Fruit fly (Drosophila melanogaster) whole organism, embryonic: ENCODE data around the gene ninaC.

Experiments used
- Aef1 ChIP-seq: fragments of 200-800 bp; sonication (Bioruptor generic); IDR thresholded peaks from 3 replicates; pipeline ENCODE4 v1.3.6; 2022; ENCODE audit warnings: missing biosample characterization, missing genetic modification characterization
- Atf-2 ChIP-seq: fragments of 200-800 bp; sonication (Bioruptor generic); optimal IDR thresholded peaks from 2 replicates; lab custom pipeline; 2016; ENCODE audit warnings: missing biosample characterization, missing genetic modification characterization
- Awh ChIP-seq: fragments of 200-800 bp; sonication (Bioruptor generic); IDR thresholded peaks from 2 replicates; pipeline ENCODE4, ENCODE4 v1.3.6; 2022; ENCODE audit warnings: missing biosample characterization, missing genetic modification characterization
- CG1024 ChIP-seq: fragments of 200-800 bp; sonication (Bioruptor generic); IDR thresholded peaks from 2 replicates; pipeline ENCODE4 v1.3.6; 2022; ENCODE audit warnings: missing biosample characterization, missing genetic modification characterization
- CG10267 ChIP-seq: fragments of 200-800 bp; sonication (Bioruptor generic); optimal IDR thresholded peaks from 2 replicates; lab custom pipeline; 2018; ENCODE audit warnings: missing biosample characterization, mild to moderate bottlenecking, missing genetic modification characterization, moderate library complexity
- CG12219 ChIP-seq: fragments of 200-800 bp; sonication (Bioruptor generic); optimal IDR thresholded peaks from 3 replicates; lab custom pipeline; 2018; ENCODE audit warnings: missing biosample characterization, mild to moderate bottlenecking, missing genetic modification characterization
- CG12744 ChIP-seq: fragments of 200-800 bp; sonication (Bioruptor generic); optimal IDR thresholded peaks from 2 replicates; lab custom pipeline; 2016; ENCODE audit warnings: missing biosample characterization, missing genetic modification characterization
- CG13287 ChIP-seq: fragments of 200-800 bp; sonication (Bioruptor generic); IDR thresholded peaks from 2 replicates; pipeline ENCODE4 v1.3.6; 2022; ENCODE audit warnings: missing biosample characterization, missing genetic modification characterization; ENCODE audit not compliant: partially characterized antibody
- CG14667 ChIP-seq: fragments of 200-800 bp; sonication (Bioruptor generic); IDR thresholded peaks from 2 replicates; pipeline ENCODE4 v1.3.6; 2022; ENCODE audit warnings: missing biosample characterization, missing genetic modification characterization
- CG15269 ChIP-seq: fragments of 200-800 bp; sonication (Bioruptor generic); optimal IDR thresholded peaks from 2 replicates; lab custom pipeline; 2018; ENCODE audit warnings: missing biosample characterization, mild to moderate bottlenecking, missing genetic modification characterization, moderate library complexity
- CG17361 ChIP-seq: fragments of 200-800 bp; sonication (Bioruptor generic); IDR thresholded peaks from 3 replicates; pipeline ENCODE4 v1.3.6; 2022; ENCODE audit warnings: missing biosample characterization, missing genetic modification characterization
- CG17829 ChIP-seq: fragments of 200-800 bp; optimal IDR thresholded peaks from 2 replicates; lab custom pipeline; 2019; ENCODE audit warnings: missing biosample characterization, mild to moderate bottlenecking, missing genetic modification characterization, moderate library complexity
- CG30020 ChIP-seq: fragments of 200-800 bp; optimal IDR thresholded peaks from 2 replicates; lab custom pipeline; 2019; ENCODE audit warnings: missing biosample characterization, mild to moderate bottlenecking, missing genetic modification characterization, moderate library complexity
- CG3407 ChIP-seq: fragments of 200-800 bp; sonication (Bioruptor generic); optimal IDR thresholded peaks from 2 replicates; lab custom pipeline; 2018; ENCODE audit warnings: missing biosample characterization, mild to moderate bottlenecking, missing genetic modification characterization
- CG34224 ChIP-seq: fragments of 200-800 bp; sonication (Bioruptor generic); IDR thresholded peaks from 3 replicates; pipeline ENCODE4 v1.3.6; 2022; ENCODE audit warnings: missing biosample characterization, missing genetic modification characterization; ENCODE audit not compliant: partially characterized antibody
- CG34376 ChIP-seq: fragments of 200-800 bp; sonication (Bioruptor generic); optimal IDR thresholded peaks from 2 replicates; lab custom pipeline; 2018; ENCODE audit warnings: missing biosample characterization, mild to moderate bottlenecking, missing genetic modification characterization
- CG3726 ChIP-seq: fragments of 200-800 bp; sonication (Bioruptor generic); IDR thresholded peaks from 3 replicates; pipeline ENCODE4, ENCODE4 v1.3.6; 2022; ENCODE audit warnings: missing biosample characterization, missing genetic modification characterization
- CG3847 ChIP-seq: fragments of 200-800 bp; sonication (Bioruptor generic); IDR thresholded peaks from 2 replicates; pipeline ENCODE4 v1.3.6; 2022; ENCODE audit warnings: missing biosample characterization, missing genetic modification characterization
- CG6654 ChIP-seq: fragments of 200-800 bp; sonication (Bioruptor generic); optimal IDR thresholded peaks from 2 replicates; lab custom pipeline; 2017; ENCODE audit warnings: missing biosample characterization, mild to moderate bottlenecking, missing genetic modification characterization
- CG7271 ChIP-seq: fragments of 200-800 bp; sonication (Bioruptor generic); optimal IDR thresholded peaks from 2 replicates; lab custom pipeline; 2018; ENCODE audit warnings: missing biosample characterization, mild to moderate bottlenecking, missing genetic modification characterization, moderate library complexity
- CG8089 ChIP-seq: fragments of 200-800 bp; sonication (Bioruptor generic); optimal IDR thresholded peaks from 3 replicates; lab custom pipeline; 2016; ENCODE audit warnings: missing biosample characterization, missing genetic modification characterization
- CG8281 ChIP-seq: fragments of 200-800 bp; sonication (Bioruptor generic); optimal IDR thresholded peaks from 2 replicates; lab custom pipeline; 2018; ENCODE audit warnings: missing biosample characterization, mild to moderate bottlenecking, missing genetic modification characterization, moderate library complexity
- CG8924 ChIP-seq: fragments of 200-800 bp; optimal IDR thresholded peaks from 3 replicates; lab custom pipeline; 2019; ENCODE audit warnings: missing biosample characterization, mild to moderate bottlenecking, missing genetic modification characterization, moderate library complexity
- D19B ChIP-seq: fragments of 200-800 bp; sonication (Bioruptor generic); optimal IDR thresholded peaks from 2 replicates; lab custom pipeline; 2017; ENCODE audit warnings: missing biosample characterization, mild to moderate bottlenecking, missing genetic modification characterization
- Dip3 ChIP-seq: fragments of 200-800 bp; sonication (Bioruptor generic); optimal IDR thresholded peaks from 3 replicates; lab custom pipeline; 2016; ENCODE audit warnings: missing biosample characterization, missing genetic modification characterization
- Eip74EF ChIP-seq, 2 experiments: fragments of 200-800 bp in 1 of 2; fragments of >200 bp in 1 of 2; sonication (Bioruptor generic) in 1 of 2; optimal IDR thresholded peaks; 2 replicates each; lab custom pipeline; 2017 to 2019; ENCODE audit warnings: missing biosample characterization in 2 of 2, missing genetic modification characterization in 2 of 2, mild to moderate bottlenecking in 1 of 2, moderate library complexity in 1 of 2
- HLH4C ChIP-seq: fragments of 200-800 bp; sonication (Bioruptor generic); IDR thresholded peaks from 3 replicates; pipeline ENCODE4 v1.3.6; 2022; ENCODE audit warnings: missing biosample characterization, missing genetic modification characterization; ENCODE audit not compliant: partially characterized antibody
- Hr39 ChIP-seq: fragments of >200 bp; optimal IDR thresholded peaks from 2 replicates; lab custom pipeline; 2017
- Optix ChIP-seq: fragments of 200-800 bp; sonication (Bioruptor generic); IDR thresholded peaks from 3 replicates; pipeline ENCODE4 v1.3.6; 2022; ENCODE audit warnings: missing biosample characterization, missing genetic modification characterization
- Side ChIP-seq: fragments of 200-800 bp; sonication (Bioruptor generic); optimal IDR thresholded peaks from 2 replicates; lab custom pipeline; 2016; ENCODE audit warnings: missing biosample characterization, missing genetic modification characterization
- Sox100B ChIP-seq: fragments of 200-800 bp; sonication (Bioruptor generic); optimal IDR thresholded peaks from 3 replicates; lab custom pipeline; 2018; ENCODE audit warnings: missing biosample characterization, mild to moderate bottlenecking, missing genetic modification characterization
- Ssrp ChIP-seq: fragments of 200-800 bp; sonication (Bioruptor generic); optimal IDR thresholded peaks from 2 replicates; lab custom pipeline; 2018; ENCODE audit warnings: missing biosample characterization, mild to moderate bottlenecking, missing genetic modification characterization, moderate library complexity
- YL-1 ChIP-seq: fragments of 200-800 bp; sonication (Bioruptor generic); optimal IDR thresholded peaks from 3 replicates; lab custom pipeline; 2017; ENCODE audit warnings: missing biosample characterization, mild to moderate bottlenecking, missing genetic modification characterization
- ac ChIP-seq: fragments of 200-800 bp; sonication (Bioruptor generic); optimal IDR thresholded peaks from 3 replicates; lab custom pipeline; 2017; ENCODE audit warnings: missing biosample characterization, mild to moderate bottlenecking, missing genetic modification characterization
- dati ChIP-seq: fragments of 200-800 bp; sonication (Bioruptor generic); IDR thresholded peaks from 2 replicates; pipeline ENCODE4 v1.3.6; 2022; ENCODE audit warnings: missing biosample characterization, missing genetic modification characterization
- emc ChIP-seq: fragments of 200-800 bp; sonication (Bioruptor generic); optimal IDR thresholded peaks from 2 replicates; lab custom pipeline; 2016; ENCODE audit warnings: missing biosample characterization, missing genetic modification characterization
- fd3F ChIP-seq: fragments of 200-800 bp; sonication (Bioruptor generic); optimal IDR thresholded peaks from 2 replicates; lab custom pipeline; 2018; ENCODE audit warnings: missing biosample characterization, mild to moderate bottlenecking, missing genetic modification characterization, moderate library complexity
- ftz-f1 ChIP-seq: fragments of 200-800 bp; sonication (Bioruptor generic); optimal IDR thresholded peaks from 2 replicates; lab custom pipeline; 2016; ENCODE audit warnings: missing biosample characterization, missing genetic modification characterization
- knrl ChIP-seq: fragments of 200-800 bp; sonication (Bioruptor generic); IDR thresholded peaks from 3 replicates; pipeline ENCODE4 v1.3.6; 2022; ENCODE audit warnings: missing biosample characterization, missing genetic modification characterization; ENCODE audit not compliant: partially characterized antibody
- otp ChIP-seq: fragments of 200-800 bp; sonication (Bioruptor generic); IDR thresholded peaks from 3 replicates; pipeline ENCODE4, ENCODE4 v1.3.6; 2022; ENCODE audit warnings: missing biosample characterization, missing genetic modification characterization
- pho ChIP-seq: fragments of 200-800 bp; sonication (Bioruptor generic); optimal IDR thresholded peaks from 2 replicates; lab custom pipeline; 2016; ENCODE audit warnings: missing biosample characterization, missing genetic modification characterization
- psq ChIP-seq: fragments of 200-800 bp; sonication (Bioruptor generic); optimal IDR thresholded peaks from 2 replicates; lab custom pipeline; 2017; ENCODE audit warnings: missing biosample characterization, missing genetic modification characterization
- sd ChIP-seq: fragments of 200-800 bp; sonication (Bioruptor generic); optimal IDR thresholded peaks from 3 replicates; lab custom pipeline; 2018; ENCODE audit warnings: missing biosample characterization, mild to moderate bottlenecking, missing genetic modification characterization, moderate library complexity
- sens ChIP-seq: fragments of 200-800 bp; sonication (Bioruptor generic); peaks from one replicate; lab custom pipeline; 2016; ENCODE audit warnings: missing biosample characterization, missing genetic modification characterization
- sim ChIP-seq: fragments of 200-800 bp; sonication (Bioruptor generic); IDR thresholded peaks from 2 replicates; pipeline ENCODE4 v1.3.6; 2022; ENCODE audit warnings: missing biosample characterization, missing genetic modification characterization
- tin ChIP-seq: fragments of 200-800 bp; sonication (Bioruptor generic); optimal IDR thresholded peaks from 3 replicates; lab custom pipeline; 2016; ENCODE audit warnings: missing biosample characterization, missing genetic modification characterization
- unc-4 ChIP-seq: fragments of 200-800 bp; sonication (Bioruptor generic); IDR thresholded peaks from 2 replicates; pipeline ENCODE4 v1.3.6; 2022; ENCODE audit warnings: missing biosample characterization, missing genetic modification characterization; ENCODE audit not compliant: partially characterized antibody
- zen ChIP-seq: fragments of 200-800 bp; sonication (Bioruptor generic); optimal IDR thresholded peaks from 3 replicates; lab custom pipeline; 2018; ENCODE audit warnings: missing biosample characterization, mild to moderate bottlenecking, missing genetic modification characterization, moderate library complexity

Gene ninaC

DNA sequence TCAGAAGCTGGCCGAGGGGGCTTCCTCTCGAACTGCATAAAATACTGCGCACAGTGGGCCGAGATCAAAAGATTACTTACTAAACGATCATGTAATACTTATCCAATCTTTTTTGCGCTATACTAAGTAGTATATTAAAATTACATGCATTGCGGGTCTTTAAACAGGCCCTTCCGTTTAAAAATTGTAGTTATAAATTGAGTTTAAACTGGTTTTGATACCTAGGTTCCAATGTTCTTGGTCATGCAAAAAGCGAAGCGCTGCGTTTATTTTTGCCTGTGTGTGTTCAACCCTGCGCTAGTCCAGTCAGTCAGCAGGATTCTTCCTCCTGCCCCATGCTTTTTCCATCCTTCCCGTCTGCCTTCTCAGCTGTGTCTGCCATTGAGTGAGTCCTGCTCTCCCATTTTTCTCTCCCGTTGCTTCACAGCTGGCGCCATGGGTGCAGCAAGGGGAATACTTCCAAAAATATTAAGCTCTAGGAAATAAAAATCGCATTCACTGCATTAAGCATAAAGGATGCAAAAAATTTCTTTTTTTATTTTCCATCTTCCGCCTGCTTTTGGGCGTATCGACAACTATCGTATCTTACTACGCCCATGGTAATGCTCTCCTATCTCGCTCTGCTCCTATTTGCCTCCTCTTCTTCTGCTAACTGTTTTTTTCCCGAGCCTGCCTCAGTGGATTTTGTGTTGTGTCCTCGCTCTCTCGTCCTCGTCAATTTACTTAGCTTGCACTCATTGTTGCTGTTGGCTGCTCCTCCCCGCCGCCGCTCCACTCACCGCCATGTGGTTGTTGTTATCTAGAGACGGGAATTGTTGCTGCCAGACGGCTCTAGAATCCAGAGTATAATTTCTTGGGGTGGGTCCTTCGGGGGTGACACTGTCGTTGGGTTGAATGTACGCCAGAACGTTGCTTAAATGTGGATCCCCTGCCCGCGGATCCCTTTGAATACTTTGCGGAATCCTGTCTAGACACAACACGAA, 43.1 kb downstream of the ninaC start (continued):
- TF ChIP-seq HLH4C (GFP tag; lab: Robert Waterston, UW) = no peak
- TF ChIP-seq emc (GFP tag; lab: Kevin White, UChicago) = peak; percentile 45
- peak; percentile 68 for TF ChIP-seq pho
- no peak for TF ChIP-seq Sox100B (GFP tag; lab: Kevin White, UChicago)
- TF ChIP-seq Awh (GFP tag; lab: Robert Waterston, UW) = 0 out of 2 replicates have a peak, but pooled peaks have one; percentile 21
- no peak for TF ChIP-seq CG12744 (GFP tag; lab: Kevin White, UChicago)
- TF ChIP-seq Aef1 = peak; percentile 54; the same call in 2 of the 3 replicates
- TF ChIP-seq CG1024 (GFP tag; lab: Robert Waterston, UW) = no peak
- TF ChIP-seq tin (GFP tag; lab: Kevin White, UChicago) = peak; percentile 36
- TF ChIP-seq Ssrp (tag; lab: Kevin White, UChicago) = no peak
- TF ChIP-seq Atf-2 (GFP tag; lab: Kevin White, UChicago) = peak; percentile 41
- no peak for TF ChIP-seq CG3407 (GFP tag; lab: Kevin White, UChicago)
- TF ChIP-seq CG8924 = peak; percentile 52
- peak; percentile 47; the same call in 1 of the 3 replicates for TF ChIP-seq CG17361 (GFP tag; lab: Robert Waterston, UW)
- no peak for TF ChIP-seq ac (GFP tag; lab: Kevin White, UChicago)
- peak; percentile 60 for TF ChIP-seq CG14667 (GFP tag; lab: Robert Waterston, UW)
- no peak for TF ChIP-seq CG6654 (GFP tag; lab: Kevin White, UChicago)
- TF ChIP-seq CG10267 = peak; percentile 15
- TF ChIP-seq CG8089 (GFP tag; lab: Kevin White, UChicago) = peak; percentile 42
- peak; percentile 44; the same call in 1 of the 2 replicates for TF ChIP-seq dati
- no peak; the same call in 2 of the 3 replicates for TF ChIP-seq Optix (GFP tag; lab: Robert Waterston, UW)
- TF ChIP-seq CG12219 (GFP tag; lab: Kevin White, UChicago) = peak; percentile 30
- TF ChIP-seq CG34376 = no peak
- TF ChIP-seq sim (GFP tag; lab: Robert Waterston, UW) = no peak
- TF ChIP-seq zen (tag; lab: Kevin White, UChicago) = no peak
- peak; percentile 62; the same call in 1 of the 2 replicates for TF ChIP-seq CG3847 (GFP tag; lab: Robert Waterston, UW)
- no peak for TF ChIP-seq ftz-f1 (GFP tag; lab: Kevin White, UChicago)
- TF ChIP-seq otp (GFP tag; lab: Robert Waterston, UW) = no peak
- no peak for TF ChIP-seq unc-4 (GFP tag; lab: Robert Waterston, UW)
- no peak for TF ChIP-seq CG8281 (tag; lab: Kevin White, UChicago)
- no peak for TF ChIP-seq sd (tag; lab: Kevin White, UChicago)
- TF ChIP-seq psq = no peak
- no peak for TF ChIP-seq YL-1 (GFP tag; lab: Kevin White, UChicago)
- TF ChIP-seq CG34224 (GFP tag; lab: Robert Waterston, UW) = no peak
- no peak for TF ChIP-seq Eip74EF (GFP tag; optimal IDR thresholded peaks at IDR 0.05; lab: Kevin White, UChicago)
- no peak for TF ChIP-seq CG17829 (tag; lab: Kevin White, UChicago)
- no peak for TF ChIP-seq CG3726 (GFP tag; lab: Robert Waterston, UW)
- TF ChIP-seq CG30020 (tag; lab: Kevin White, UChicago) = no peak
- peak; percentile 69 for TF ChIP-seq CG15269
- peak; percentile 48 for TF ChIP-seq Dip3
- peak; percentile 55 for TF ChIP-seq fd3F (GFP tag; lab: Kevin White, UChicago)
- TF ChIP-seq D19B (GFP tag; lab: Kevin White, UChicago) = peak; percentile 54
- TF ChIP-seq knrl (GFP tag; lab: Robert Waterston, UW) = no peak
- TF ChIP-seq Side (GFP tag; lab: Kevin White, UChicago) = peak; percentile 62
- TF ChIP-seq CG7271 (tag; lab: Kevin White, UChicago) = no peak
- TF ChIP-seq Hr39 (lab: Kevin White, UChicago) = no peak
- no peak for TF ChIP-seq CG13287
- peak; percentile 90 for TF ChIP-seq sens (GFP tag; lab: Kevin White, UChicago)
